Fruit fly (Drosophila melanogaster): ENCODE data around the gene CAH8.
A peak's percentile ranks its signal among the peaks of the same experiment; 100 is the strongest.

Gene CAH8

DNA sequence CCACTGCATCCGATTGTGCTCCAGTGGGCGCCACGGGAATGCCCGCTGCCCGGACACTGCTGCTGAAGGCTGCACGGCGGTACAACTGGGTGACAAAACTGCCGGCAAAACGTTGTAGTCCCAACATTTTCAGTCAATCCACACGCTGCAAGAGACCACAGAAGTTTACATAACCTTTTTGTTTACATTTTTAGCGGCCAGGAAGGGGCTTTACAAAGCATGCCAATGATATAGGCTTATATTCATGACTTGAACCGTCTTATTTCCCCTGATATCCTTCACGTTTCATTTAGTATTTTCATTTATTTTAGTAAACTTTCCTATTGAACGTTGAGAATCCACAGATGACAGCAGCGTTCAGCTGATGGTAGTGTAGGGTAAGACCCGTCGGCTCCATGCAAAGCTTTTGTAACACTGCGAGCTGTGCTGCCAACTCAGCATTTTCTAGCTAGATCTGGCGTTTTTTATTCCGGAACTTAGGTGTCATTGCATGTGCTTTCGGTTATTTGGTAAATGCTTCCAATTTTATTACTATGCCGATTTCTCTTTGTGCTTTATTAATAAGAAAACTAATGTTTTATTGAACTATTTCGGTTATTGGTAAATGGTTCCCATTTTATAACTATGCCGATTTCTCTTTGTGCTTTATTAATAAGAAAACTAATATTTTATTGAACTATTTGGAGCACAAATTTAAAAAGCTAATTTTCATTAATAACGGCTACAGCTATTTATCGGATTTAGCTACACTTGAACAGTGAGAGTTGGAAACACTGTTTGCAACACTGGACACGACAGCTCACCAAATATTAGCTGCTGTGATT is 21.2 kb upstream of the CAH8 start, which contains the start of the genes CG13850 and lqfR (continued):
- TF ChIP-seq Eip93F (GFP tag; optimal IDR thresholded peaks at IDR 0.05) (no peak), Smox (GFP tag; optimal IDR thresholded peaks at IDR 0.05) (peak; percentile 72), fd85E (GFP tag; optimal IDR thresholded peaks at IDR 0.05) (peak; percentile 38), Eip78C (GFP tag) (peak; percentile 91), Lpt (GFP tag; optimal IDR thresholded peaks at IDR 0.05) (peak; percentile 39), fkh (GFP tag; optimal IDR thresholded peaks at IDR 0.05) (peak; percentile 64), CG8119 (GFP tag; IDR thresholded peaks at IDR 0.05) (no peak), pdm3 (GFP tag; optimal IDR thresholded peaks at IDR 0.05) (peak; percentile 84), spab (GFP tag; optimal IDR thresholded peaks at IDR 0.05) (no peak), svp (GFP tag) (peak; percentile 88), CG1621 (tag; optimal IDR thresholded peaks at IDR 0.05) (no peak), Ets21C (GFP tag; optimal IDR thresholded peaks at IDR 0.05) (peak; percentile 71), CG7368 (GFP tag; optimal IDR thresholded peaks at IDR 0.05) (no peak), CG16779 (tag; optimal IDR thresholded peaks at IDR 0.05) (no peak), CG11902 (GFP tag; optimal IDR thresholded peaks at IDR 0.05) (peak; percentile 72), CG6163 (GFP tag; IDR thresholded peaks at IDR 0.05) (peak; percentile 61; the same call in 1 of the 3 replicates), CG6276 (GFP tag; optimal IDR thresholded peaks at IDR 0.05) (no peak), Hr39 (GFP tag; optimal IDR thresholded peaks at IDR 0.05) (peak; percentile 80), CG4318 (GFP tag; optimal IDR thresholded peaks at IDR 0.05) (no peak), Sox15 (GFP tag; optimal IDR thresholded peaks at IDR 0.05) (peak; percentile 70), net (GFP tag; optimal IDR thresholded peaks at IDR 0.05) (peak; percentile 55), ss (GFP tag; optimal IDR thresholded peaks at IDR 0.05) (no peak), CG32006 (GFP tag; optimal IDR thresholded peaks at IDR 0.05) (no peak), dsx (GFP tag; optimal IDR thresholded peaks at IDR 0.05; ENCODE audit: poor library complexity, severe bottlenecking) (no peak), esn (GFP tag; optimal IDR thresholded peaks at IDR 0.05) (peak; percentile 87), CG9139 (GFP tag; optimal IDR thresholded peaks at IDR 0.05) (peak; percentile 46), topi (GFP tag; optimal IDR thresholded peaks at IDR 0.05) (peak; percentile 80), fd59A (GFP tag; optimal IDR thresholded peaks at IDR 0.05) (peak; percentile 62), CG10669 (GFP tag; optimal IDR thresholded peaks at IDR 0.05) (no peak), CG8632 (GFP tag; optimal IDR thresholded peaks at IDR 0.05) (peak; percentile 71), Eip75B (GFP tag; optimal IDR thresholded peaks at IDR 0.05) (peak; percentile 79), eg (GFP tag; IDR thresholded peaks at IDR 0.05) (peak; percentile 47; the same call in 2 of the 3 replicates), Hr4 (GFP tag; optimal IDR thresholded peaks at IDR 0.05) (no peak), Sox14 (GFP tag; optimal IDR thresholded peaks at IDR 0.05) (peak; percentile 79), CG6854 (GFP tag; optimal IDR thresholded peaks at IDR 0.05) (no peak), CG8319 (GFP tag; optimal IDR thresholded peaks at IDR 0.05) (peak; percentile 69), acj6 (GFP tag; optimal IDR thresholded peaks at IDR 0.05) (peak; percentile 71), CG34406 (GFP tag; optimal IDR thresholded peaks at IDR 0.05) (peak; percentile 65)

DNA sequence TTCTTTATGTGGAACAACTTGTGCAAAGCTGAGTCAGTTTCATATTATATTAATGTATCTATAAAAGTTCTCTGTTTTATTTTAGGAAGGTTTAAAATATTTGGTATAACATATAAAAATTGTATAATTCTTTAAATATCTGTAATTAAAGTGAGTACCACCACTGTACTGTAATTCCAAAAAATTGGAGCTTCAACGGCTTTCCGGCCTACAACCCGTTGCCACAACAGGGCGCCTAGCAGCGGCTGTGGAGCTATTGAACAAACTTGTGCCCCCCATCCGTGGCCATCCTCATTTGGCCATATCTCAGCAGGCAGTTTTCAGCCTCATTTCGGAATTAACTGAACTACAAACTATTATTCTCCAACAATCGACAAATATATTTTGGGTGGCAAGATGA is 16.1 kb upstream of the CAH8 start, which contains the start of gene CG13855:
Gene CG13855, plus strand, starts transcription at position 301 of the 400 bp plus-strand sequence.
- no peak for TF ChIP-seq fkh (GFP tag; optimal IDR thresholded peaks at IDR 0.05)
- TF ChIP-seq CG3032 (tag; optimal IDR thresholded peaks at IDR 0.05) = no peak
- TF ChIP-seq Eip93F (GFP tag; optimal IDR thresholded peaks at IDR 0.05) = no peak
- TF ChIP-seq OdsH (GFP tag; optimal IDR thresholded peaks at IDR 0.05) = no peak
- TF ChIP-seq CG11294 (GFP tag; IDR thresholded peaks at IDR 0.05) = no peak
- no peak for TF ChIP-seq CG8319 (GFP tag; optimal IDR thresholded peaks at IDR 0.05)
- no peak for TF ChIP-seq Sox15 (GFP tag; optimal IDR thresholded peaks at IDR 0.05)
- no peak for TF ChIP-seq CG34406 (GFP tag; optimal IDR thresholded peaks at IDR 0.05)
- no peak for TF ChIP-seq CG6854 (GFP tag; optimal IDR thresholded peaks at IDR 0.05)
- TF ChIP-seq fd59A (GFP tag; optimal IDR thresholded peaks at IDR 0.05) = no peak

All from whole organism, prepupa.